Worm (Caenorhabditis elegans) whole organism, dauer: Measurements from ENCODE around the gene C27D6.1.

ENCODE experiments used
- unc-62 ChIP-seq: sonication (generic microtip); optimal IDR thresholded peaks from 2 replicates; lab custom pipeline; 2017; ENCODE audit warnings: missing biosample characterization, missing genetic modification reagents, missing genetic modification characterization

The C27D6.1 gene

DNA sequence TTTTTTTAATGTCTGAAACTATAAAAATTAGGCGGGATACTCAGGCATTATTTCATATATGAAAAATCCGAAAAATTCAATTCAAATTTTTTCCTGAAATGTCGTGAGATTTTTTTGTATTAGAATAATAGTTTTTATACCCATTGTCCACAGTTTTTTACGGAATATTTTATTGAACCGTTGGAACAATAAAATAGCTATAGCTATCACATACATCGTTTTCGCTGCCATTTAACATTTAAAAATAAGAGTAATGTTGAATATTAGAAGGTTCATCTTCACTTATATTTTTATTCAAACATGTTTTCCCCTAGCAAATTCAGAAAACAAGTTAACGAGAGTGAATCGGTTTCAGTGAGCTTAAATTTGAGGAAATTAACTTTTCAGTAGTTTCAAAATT is 941 bp upstream of the C27D6.1 start, which contains the start of gene C27D6.15:
TSS of gene C27D6.15 (plus strand) at position 301 of the 400 bp plus-strand sequence.
- TF ChIP-seq unc-62 (GFP tag; lab: Kevin White, UChicago), result no peak

DNA sequence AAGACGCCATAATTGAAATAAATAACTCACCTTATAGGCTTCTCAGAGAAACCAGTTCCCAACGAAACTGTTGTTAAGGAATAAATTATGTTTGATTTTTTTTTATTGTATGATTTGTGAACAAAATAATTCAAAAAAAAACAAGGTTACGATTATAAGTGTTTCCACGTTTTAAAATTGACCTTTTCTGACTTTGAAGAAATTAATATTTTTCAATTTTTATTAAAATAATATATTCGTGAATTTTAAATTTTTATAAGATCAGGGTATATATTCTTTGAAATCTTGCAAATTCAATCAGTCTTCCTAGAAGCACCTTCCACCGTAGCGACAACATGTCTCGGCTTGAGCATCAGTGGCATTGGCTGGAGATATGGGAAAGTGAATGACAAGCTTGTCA is 1.8 kb downstream of the C27D6.1 start, which contains the start of gene C27D6.3:
TSS of gene C27D6.3 (minus strand) at position 101 of the 400 bp plus-strand sequence.
- TF ChIP-seq unc-62 (GFP tag; lab: Kevin White, UChicago), result no peak

DNA sequence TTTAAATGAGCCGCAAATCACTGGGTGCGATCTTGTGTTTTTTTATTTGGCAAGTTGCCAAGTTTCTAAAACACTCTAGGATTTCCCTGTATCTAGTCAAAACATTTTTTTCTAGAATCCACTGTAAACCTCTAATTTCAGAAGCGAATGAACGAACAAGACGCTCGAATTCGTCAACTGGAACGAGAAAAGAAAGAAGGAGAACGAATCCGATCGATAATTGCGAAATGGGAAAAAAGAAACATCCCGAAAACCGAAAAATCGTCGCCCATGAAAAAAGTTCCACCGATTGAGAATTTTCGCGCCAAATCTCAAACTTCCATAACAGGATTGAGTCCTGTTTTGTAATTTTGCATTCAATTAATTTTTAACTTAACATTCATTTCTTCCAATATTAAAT is 4.4 kb downstream of the C27D6.1 start:
- no peak for TF ChIP-seq unc-62 (GFP tag; lab: Kevin White, UChicago)

DNA sequence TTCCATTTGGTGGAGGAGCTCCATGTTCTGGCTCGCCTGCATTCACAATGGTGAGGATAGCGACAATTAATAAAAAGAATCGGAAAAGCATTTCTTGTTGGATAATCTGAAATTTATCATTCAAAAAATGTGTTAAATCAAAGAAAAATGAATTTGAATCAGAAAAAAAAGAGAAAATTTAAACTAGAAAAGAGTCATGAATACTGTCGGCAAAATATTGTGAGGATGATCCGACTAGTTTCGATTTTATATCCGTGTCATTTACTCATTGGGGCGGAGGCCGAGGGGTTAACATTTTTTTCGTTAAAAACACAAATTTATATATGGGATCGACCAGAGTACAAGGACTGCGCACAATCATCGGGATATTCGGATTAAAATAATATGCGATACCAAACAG is 5.4 kb downstream of the C27D6.1 start, which contains the start of gene C27D6.12:
TSS of gene C27D6.12 (minus strand) at position 101 of the 400 bp plus-strand sequence.
- no peak for TF ChIP-seq unc-62 (GFP tag; lab: Kevin White, UChicago)

DNA sequence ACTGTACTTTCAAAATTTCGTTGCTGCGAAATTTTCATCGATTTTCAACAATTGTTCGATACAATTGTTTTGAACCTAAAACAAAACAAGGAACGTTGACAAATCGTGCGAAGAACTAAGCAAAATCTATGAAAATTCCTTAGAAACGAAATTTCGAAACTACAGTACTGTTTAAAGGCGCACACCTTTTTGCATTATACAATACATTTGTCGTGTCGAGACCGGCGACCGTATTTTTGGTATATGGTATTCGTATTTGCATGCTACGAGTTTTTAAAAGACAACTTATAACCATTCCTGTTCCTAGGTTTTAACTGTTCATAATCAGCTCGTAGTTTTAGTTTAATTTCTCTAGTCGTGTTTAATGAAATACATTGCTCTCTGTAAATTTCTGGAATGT is 6.1 kb downstream of the C27D6.1 start:
- no peak for TF ChIP-seq unc-62 (GFP tag; lab: Kevin White, UChicago)

DNA sequence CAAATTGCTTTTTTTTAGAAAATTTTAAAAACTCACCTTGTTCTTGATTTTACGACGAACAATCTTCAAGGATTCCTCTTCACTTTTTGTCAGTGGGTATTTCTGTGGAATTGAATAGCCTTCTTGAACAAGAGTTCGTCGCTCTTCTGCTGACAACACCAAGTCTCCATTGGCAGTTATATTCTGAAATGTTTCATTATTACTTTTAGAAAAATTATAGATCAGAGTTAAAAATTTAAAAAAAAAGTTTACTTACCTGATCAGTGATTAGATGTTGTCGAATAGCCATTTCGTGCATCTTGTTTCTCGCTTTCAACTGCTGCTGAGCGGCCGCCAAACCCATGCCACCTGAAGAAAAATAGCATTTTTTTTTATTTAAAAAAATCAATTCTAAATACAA is 7.7 kb downstream of the C27D6.1 start:
- TF ChIP-seq unc-62 (GFP tag; lab: Kevin White, UChicago), result no peak

DNA sequence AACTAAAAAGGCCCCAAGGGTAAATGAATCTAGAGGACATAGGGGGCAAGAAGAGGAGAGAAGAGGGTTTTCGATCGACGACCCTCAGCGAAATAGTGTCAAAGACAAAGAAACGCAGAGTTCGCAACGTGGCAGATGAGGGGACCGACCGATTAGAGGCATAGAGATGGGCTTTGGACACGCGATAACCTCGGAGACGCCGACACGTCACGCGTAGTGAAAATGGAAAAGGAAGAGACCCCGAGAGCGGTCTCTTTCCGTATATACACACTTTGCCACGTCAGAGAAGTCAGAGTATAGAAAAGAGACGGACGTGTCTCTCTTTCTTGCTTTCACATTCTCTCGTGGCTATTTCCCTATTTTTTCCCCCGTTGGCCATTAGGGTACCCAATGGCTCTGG is 8.9 kb downstream of the C27D6.1 start:
- TF ChIP-seq unc-62 (GFP tag; lab: Kevin White, UChicago), result no peak

DNA sequence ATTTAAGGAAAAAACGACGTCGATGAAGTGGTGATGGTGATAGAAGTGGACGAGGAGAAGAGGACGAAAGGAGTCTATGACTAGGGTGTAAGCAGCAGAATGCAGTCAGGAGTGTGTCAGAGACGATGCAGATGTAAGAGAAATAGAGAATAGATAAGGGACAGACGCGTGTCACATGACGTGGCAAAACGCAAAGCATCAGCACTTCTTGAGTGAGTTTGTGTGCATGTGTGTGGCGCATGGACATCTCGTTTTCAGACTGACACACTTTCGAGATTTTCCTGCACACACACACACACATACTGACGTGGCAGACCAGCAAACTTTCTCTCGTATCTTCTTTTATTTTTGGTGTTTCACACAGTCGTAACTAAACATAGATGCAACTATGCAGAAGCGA is 9.9 kb downstream of the C27D6.1 start:
- TF ChIP-seq unc-62 (GFP tag; lab: Kevin White, UChicago), result no peak

DNA sequence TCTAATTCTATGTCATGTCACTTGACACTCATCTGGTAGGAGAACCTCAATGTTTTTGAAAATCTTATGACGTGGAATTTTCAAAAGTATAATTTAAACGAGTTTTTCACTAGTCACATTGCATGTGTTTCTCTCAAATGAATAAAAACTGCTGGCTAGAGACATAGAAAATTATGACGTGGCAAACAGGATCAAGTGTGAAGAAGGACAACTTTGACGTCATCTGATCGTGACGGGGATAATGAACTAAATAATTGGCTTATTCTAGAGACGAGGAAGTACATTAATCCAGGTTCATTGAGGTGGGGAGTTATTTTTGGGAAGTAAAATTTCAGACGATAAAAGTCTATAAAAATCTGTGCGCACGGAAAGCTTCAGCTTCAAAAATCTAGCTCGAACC is 10.7 kb downstream of the C27D6.1 start:
- TF ChIP-seq unc-62 (GFP tag; lab: Kevin White, UChicago), result no peak

DNA sequence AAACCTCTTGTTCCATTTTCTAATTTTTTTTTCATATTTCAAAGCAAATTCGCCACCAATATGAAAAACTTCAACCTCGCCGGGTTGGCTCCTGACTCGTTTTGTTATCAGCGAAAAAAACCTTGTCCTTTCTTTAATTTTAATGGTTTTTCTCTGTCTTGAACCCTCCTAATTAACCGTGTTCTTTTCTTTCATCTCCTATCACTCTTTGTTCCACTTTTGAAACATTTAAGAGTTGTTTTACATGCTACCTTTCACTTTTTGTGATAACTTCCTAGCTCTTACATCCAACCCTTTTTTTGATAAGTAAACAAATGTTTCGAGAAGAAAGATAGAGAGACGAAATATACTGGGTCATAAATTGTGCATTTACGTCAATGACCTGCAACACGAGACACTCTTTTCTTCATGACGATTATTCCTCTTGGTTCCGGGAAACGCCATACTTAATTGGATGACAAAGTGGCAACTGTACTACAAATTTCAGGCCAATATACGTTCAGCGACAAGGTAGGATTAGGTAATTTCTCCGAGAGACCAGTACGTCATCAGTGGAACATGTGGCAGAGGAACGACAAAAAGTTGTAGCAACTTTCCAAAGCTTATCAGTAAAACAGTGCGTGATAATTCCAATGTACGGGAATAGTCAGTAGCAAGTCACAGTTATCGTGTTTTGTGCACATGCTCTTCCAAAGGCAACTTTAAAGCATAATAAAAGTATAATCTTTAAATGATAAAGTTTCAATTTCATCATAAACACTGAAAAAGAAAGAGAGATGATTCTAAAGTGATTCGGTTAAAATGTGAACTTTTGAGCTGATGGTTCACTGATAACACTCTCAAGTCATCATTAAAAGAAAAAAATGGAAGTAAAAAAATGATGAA is 12.4 kb downstream of the C27D6.1 start:
- no peak for TF ChIP-seq unc-62 (GFP tag; lab: Kevin White, UChicago)

DNA sequence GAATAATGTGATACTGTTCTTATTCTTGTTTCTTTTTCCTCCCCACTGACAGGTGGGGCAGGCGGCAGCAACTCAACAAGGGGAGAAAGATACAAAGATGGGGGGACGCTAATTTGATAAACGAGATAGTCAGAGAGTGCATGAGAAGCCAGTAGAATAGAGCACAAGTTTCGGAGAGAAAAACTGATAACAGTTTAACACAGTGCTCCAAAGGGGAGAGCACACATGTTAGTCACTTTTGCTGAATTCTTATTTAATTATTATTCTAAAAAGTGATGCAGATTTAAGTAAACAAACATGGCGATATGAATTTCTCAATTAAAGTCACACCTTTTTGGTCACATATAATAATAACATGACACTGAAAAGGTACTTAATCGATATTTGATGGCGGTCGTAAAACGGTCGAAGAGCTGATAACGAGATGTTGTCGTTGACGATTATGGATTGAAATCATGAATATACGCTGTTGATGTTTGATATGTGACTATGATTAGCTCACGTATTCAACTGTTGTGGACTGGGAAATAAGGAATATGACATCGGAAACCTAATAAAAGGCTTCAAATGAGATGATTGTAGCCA is 13.5 kb downstream of the C27D6.1 start:
- no peak for TF ChIP-seq unc-62 (GFP tag; lab: Kevin White, UChicago)

DNA sequence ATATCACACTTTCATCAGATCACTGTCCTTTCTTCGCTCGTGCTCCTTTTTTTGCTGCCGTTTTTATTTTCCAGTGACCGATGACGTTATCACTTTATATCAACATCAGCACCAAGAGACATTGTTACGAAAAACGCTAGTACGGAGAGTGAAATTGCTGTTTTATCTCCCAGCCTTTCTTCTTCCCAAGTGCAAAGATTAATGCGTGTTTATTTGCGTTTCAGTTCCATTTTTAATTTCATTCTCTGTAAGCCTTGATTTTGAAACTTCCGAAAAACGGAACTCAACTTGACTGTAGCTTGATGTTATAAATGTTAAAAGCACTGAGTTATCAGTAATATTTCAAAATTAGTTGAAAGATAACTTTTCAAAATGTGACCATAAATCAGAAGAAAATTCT is 14.3 kb downstream of the C27D6.1 start:
- no peak for TF ChIP-seq unc-62 (GFP tag; lab: Kevin White, UChicago)

DNA sequence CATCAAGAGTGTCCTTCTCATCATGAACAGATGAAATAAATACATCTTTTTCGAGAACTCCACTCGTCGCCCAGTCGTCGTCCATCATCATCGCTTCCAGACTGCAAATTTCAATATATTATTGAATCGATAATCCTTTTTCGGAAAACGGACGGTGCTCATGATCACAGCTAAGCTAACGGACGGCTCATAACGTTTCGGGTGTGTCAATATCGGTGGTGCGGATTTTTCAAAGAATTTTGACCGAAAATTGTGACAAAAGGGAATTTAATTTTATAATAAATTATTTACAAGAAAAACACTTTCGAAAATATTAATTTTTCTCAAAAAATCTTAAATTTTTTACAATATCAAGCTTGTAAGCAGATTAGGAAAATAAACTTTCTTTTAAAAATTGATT is 14.9 kb downstream of the C27D6.1 start, which contains the start of gene crh-2:
TSS of gene crh-2 (minus strand) at position 101 of the 400 bp plus-strand sequence.
- no peak for TF ChIP-seq unc-62 (GFP tag; lab: Kevin White, UChicago)

DNA sequence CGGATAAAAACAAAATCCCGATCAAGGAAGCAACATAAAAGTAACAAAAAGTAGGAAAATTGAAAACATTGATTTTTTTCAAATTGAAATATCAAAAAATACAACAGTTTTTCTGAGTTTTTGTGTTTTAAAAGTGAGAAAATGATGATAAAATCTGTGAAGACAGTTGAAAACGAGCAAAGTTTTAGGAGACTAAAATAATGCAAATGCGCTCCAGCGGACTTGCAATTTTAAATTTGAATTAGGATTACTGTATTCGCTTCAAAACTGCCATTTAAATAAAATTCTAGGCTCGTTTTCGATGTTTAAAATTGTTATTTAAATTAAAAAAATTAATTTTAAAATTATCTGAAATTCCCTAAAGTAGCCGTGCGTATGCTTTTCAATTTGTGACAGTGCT is 15.4 kb downstream of the C27D6.1 start:
- TF ChIP-seq unc-62 (GFP tag; lab: Kevin White, UChicago), result no peak

DNA sequence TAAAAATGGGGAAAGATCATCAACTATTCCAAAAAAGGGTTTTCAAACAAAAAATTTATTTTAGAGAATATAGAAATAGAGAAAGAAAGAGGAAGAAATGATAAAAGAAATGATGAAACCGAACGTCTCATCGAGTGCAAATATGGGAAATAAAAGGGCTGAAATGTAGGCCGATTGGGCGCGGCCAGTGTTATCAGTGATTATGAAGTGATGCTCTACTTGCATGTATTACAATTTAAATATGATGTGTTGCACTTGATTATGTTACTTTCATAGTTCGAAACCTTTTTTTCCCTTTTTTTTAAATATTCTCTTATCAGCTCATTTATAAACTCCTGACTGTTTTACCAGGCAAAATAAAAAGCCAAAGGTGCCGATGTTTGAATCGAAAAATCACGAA is 19.2 kb downstream of the C27D6.1 start:
- TF ChIP-seq unc-62 (GFP tag; lab: Kevin White, UChicago), result no peak

DNA sequence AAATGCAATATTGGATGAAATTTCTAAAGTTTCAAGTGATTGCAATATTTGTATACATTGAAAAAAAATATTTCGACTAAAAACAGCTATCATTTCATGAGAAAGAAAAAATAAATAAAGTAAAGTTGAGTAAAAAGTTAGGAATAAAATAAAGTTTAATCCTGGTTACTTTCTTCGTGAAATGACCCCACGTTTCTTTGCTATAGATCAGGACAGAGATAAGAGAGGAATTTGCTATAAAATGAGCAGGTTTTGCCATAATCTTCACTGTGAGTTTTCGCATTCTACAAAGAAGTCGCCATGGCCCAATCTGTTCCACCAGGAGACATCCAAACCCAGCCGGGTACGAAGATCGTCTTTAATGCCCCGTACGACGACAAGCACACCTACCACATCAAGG is 21.5 kb downstream of the C27D6.1 start, which contains the start of gene msp-49:
TSS of gene msp-49 (plus strand) at position 301 of the 400 bp plus-strand sequence.
- TF ChIP-seq unc-62 (GFP tag; lab: Kevin White, UChicago), result no peak
